Worm (Caenorhabditis elegans) whole organism, L3 larva: ENCODE results near the gene T23B12.6.
A peak's percentile ranks its signal among the peaks of the same experiment; 100 is the strongest.

Experiments used
- R02D3.7 ChIP-seq: fragments of 150-350 bp; optimal IDR thresholded peaks from 2 replicates; lab custom pipeline; 2014; ENCODE audit warnings: missing biosample characterization, missing genetic modification characterization
- aly-2 ChIP-seq: fragments of 150-350 bp; optimal IDR thresholded peaks from 2 replicates; lab custom pipeline; 2014; ENCODE audit warnings: missing biosample characterization, missing genetic modification characterization
- ama-1 ChIP-seq: fragments of 150-350 bp; optimal IDR thresholded peaks from 2 replicates; lab custom pipeline; 2018
- ceh-16 ChIP-seq: sonication (generic microtip); optimal IDR thresholded peaks from 2 replicates; lab custom pipeline; 2017; ENCODE audit warnings: missing biosample characterization, missing genetic modification characterization
- ceh-28 ChIP-seq: fragments of 150-350 bp; optimal IDR thresholded peaks from 2 replicates; lab custom pipeline; 2014; ENCODE audit warnings: missing biosample characterization, missing genetic modification reagents, missing genetic modification characterization
- ceh-9 ChIP-seq: sonication (generic microtip); optimal IDR thresholded peaks from 2 replicates; lab custom pipeline; 2018; ENCODE audit warnings: missing biosample characterization, missing genetic modification characterization
- egl-27 ChIP-seq: sonication (generic microtip); optimal IDR thresholded peaks from 4 replicates; lab custom pipeline; 2017; ENCODE audit warnings: missing biosample characterization, missing genetic modification reagents, missing genetic modification characterization
- elt-1 ChIP-seq: fragments of 150-350 bp; optimal IDR thresholded peaks from 2 replicates; lab custom pipeline; 2014; ENCODE audit warnings: missing biosample characterization, missing genetic modification characterization
- elt-2 ChIP-seq: sonication (generic microtip); optimal IDR thresholded peaks from 2 replicates; lab custom pipeline; 2016; ENCODE audit warnings: missing genetic modification reagents, mild to moderate bottlenecking, missing genetic modification characterization, missing compliant biosample characterization
- elt-3 ChIP-seq, 3 experiments: fragments of 150-350 bp in 1 of 3; sonication (generic microtip) in 2 of 3; optimal IDR thresholded peaks; 2 replicates in 2 of 3; 4 replicates in 1 of 3; lab custom pipeline; 2014 to 2017; ENCODE audit warnings: missing biosample characterization in 3 of 3, missing genetic modification characterization in 3 of 3
- eor-1 ChIP-seq, 2 experiments: fragments of 150-350 bp; optimal IDR thresholded peaks; 2 replicates each; lab custom pipeline; 2014 to 2018; ENCODE audit warnings: missing biosample characterization in 2 of 2, missing genetic modification characterization in 2 of 2
- fkh-10 ChIP-seq: sonication (generic microtip); optimal IDR thresholded peaks from 2 replicates; lab custom pipeline; 2017; ENCODE audit warnings: missing biosample characterization, missing genetic modification reagents, missing genetic modification characterization
- fkh-2 ChIP-seq: fragments of 150-350 bp; optimal IDR thresholded peaks from 2 replicates; lab custom pipeline; 2014; ENCODE audit warnings: missing biosample characterization, missing genetic modification reagents, missing genetic modification characterization
- fos-1 ChIP-seq: fragments of 150-350 bp; optimal IDR thresholded peaks from 2 replicates; lab custom pipeline; 2014; ENCODE audit warnings: missing biosample characterization, missing genetic modification characterization
- hmg-11 ChIP-seq: sonication (generic microtip); optimal IDR thresholded peaks from 2 replicates; lab custom pipeline; 2016; ENCODE audit warnings: missing genetic modification characterization, missing compliant biosample characterization
- jun-1 ChIP-seq: fragments of 150-350 bp; optimal IDR thresholded peaks from 2 replicates; lab custom pipeline; 2014; ENCODE audit warnings: missing biosample characterization, missing genetic modification reagents, missing genetic modification characterization
- lin-15B ChIP-seq: fragments of 150-350 bp; optimal IDR thresholded peaks from 2 replicates; lab custom pipeline; 2014; ENCODE audit warnings: missing biosample characterization, missing genetic modification characterization
- lin-39 ChIP-seq: fragments of 150-350 bp; optimal IDR thresholded peaks from 2 replicates; lab custom pipeline; 2018; ENCODE audit warnings: missing biosample characterization, missing genetic modification reagents, missing genetic modification characterization
- lsy-12 ChIP-seq: sonication (generic microtip); optimal IDR thresholded peaks from 2 replicates; lab custom pipeline; 2016; ENCODE audit warnings: mild to moderate bottlenecking, missing genetic modification characterization, missing compliant biosample characterization
- mdl-1 ChIP-seq: fragments of 150-350 bp; optimal IDR thresholded peaks from 2 replicates; lab custom pipeline; 2014; ENCODE audit warnings: missing biosample characterization, missing genetic modification characterization
- mml-1 ChIP-seq: fragments of 150-350 bp; sonication (generic microtip); optimal IDR thresholded peaks from 3 replicates; lab custom pipeline; 2014; ENCODE audit warnings: missing biosample characterization, missing genetic modification characterization
- nfya-1 ChIP-seq: sonication (generic microtip); optimal IDR thresholded peaks from 2 replicates; lab custom pipeline; 2017; ENCODE audit warnings: missing genetic modification characterization, mild to moderate bottlenecking, missing compliant biosample characterization, antibody characterized with exemption, moderate library complexity; ENCODE audit not compliant: insufficient read depth
- nhr-11 ChIP-seq: fragments of 150-350 bp; optimal IDR thresholded peaks from 2 replicates; lab custom pipeline; 2014; ENCODE audit warnings: missing biosample characterization, missing genetic modification characterization
- nhr-12 ChIP-seq: fragments of 150-350 bp; optimal IDR thresholded peaks from 2 replicates; lab custom pipeline; 2014; ENCODE audit warnings: missing biosample characterization, missing genetic modification characterization
- nhr-23 ChIP-seq: fragments of 150-350 bp; optimal IDR thresholded peaks from 2 replicates; lab custom pipeline; 2014; ENCODE audit warnings: missing biosample characterization, missing genetic modification reagents, missing genetic modification characterization
- nhr-43 ChIP-seq: sonication (generic microtip); optimal IDR thresholded peaks from 2 replicates; lab custom pipeline; 2016; ENCODE audit warnings: mild to moderate bottlenecking, missing genetic modification characterization, missing compliant biosample characterization; ENCODE audit not compliant: poor library complexity, severe bottlenecking
- nhr-67 ChIP-seq: fragments of 150-350 bp; optimal IDR thresholded peaks from 2 replicates; lab custom pipeline; 2014; ENCODE audit warnings: missing biosample characterization, missing genetic modification characterization
- nhr-76 ChIP-seq: fragments of 150-350 bp; sonication (generic microtip); optimal IDR thresholded peaks from 5 replicates; lab custom pipeline; 2014; ENCODE audit warnings: missing biosample characterization, missing genetic modification characterization
- nhr-77 ChIP-seq: fragments of 150-350 bp; optimal IDR thresholded peaks from 2 replicates; lab custom pipeline; 2014; ENCODE audit warnings: missing biosample characterization, missing genetic modification characterization
- pqm-1 ChIP-seq: fragments of 150-350 bp; optimal IDR thresholded peaks from 2 replicates; lab custom pipeline; 2017; ENCODE audit warnings: missing biosample characterization, missing genetic modification characterization, inconsistent platforms
- sea-2 ChIP-seq: fragments of 150-350 bp; sonication (generic microtip); optimal IDR thresholded peaks from 4 replicates; lab custom pipeline; 2014; ENCODE audit warnings: missing biosample characterization, missing genetic modification reagents, missing genetic modification characterization
- skn-1 ChIP-seq: fragments of 150-350 bp; optimal IDR thresholded peaks from 2 replicates; lab custom pipeline; 2014; ENCODE audit warnings: missing biosample characterization, missing genetic modification characterization
- snpc-4 ChIP-seq: fragments of 150-350 bp; optimal IDR thresholded peaks from 2 replicates; lab custom pipeline; 2014; ENCODE audit warnings: missing biosample characterization, missing genetic modification characterization
- unc-62 ChIP-seq: fragments of 150-350 bp; sonication (generic microtip); optimal IDR thresholded peaks from 4 replicates; lab custom pipeline; 2014; ENCODE audit warnings: missing biosample characterization, missing genetic modification reagents, missing genetic modification characterization
- zag-1 ChIP-seq: fragments of 150-350 bp; optimal IDR thresholded peaks from 2 replicates; lab custom pipeline; 2014; ENCODE audit warnings: missing biosample characterization, missing genetic modification characterization
- ztf-11 ChIP-seq: fragments of 150-350 bp; optimal IDR thresholded peaks from 2 replicates; lab custom pipeline; 2014; ENCODE audit warnings: missing biosample characterization, missing genetic modification characterization
- ztf-4 ChIP-seq: fragments of 150-350 bp; optimal IDR thresholded peaks from 2 replicates; lab custom pipeline; 2014; ENCODE audit warnings: missing biosample characterization, missing genetic modification characterization

Gene T23B12.6

ce11 chrV:8500348-8500747 is 40.1 kb upstream of the T23B12.6 start (continued):
- peak; percentile 20 for TF ChIP-seq ztf-11 (tag; lab: Kevin White, UChicago)
- TF ChIP-seq, all 47 proteins: peak for 36

ce11 chrV:8499407-8499806 is 39.2 kb upstream of the T23B12.6 start:
- TF ChIP-seq nfya-1: no peak
- TF ChIP-seq ztf-11 (tag; lab: Kevin White, UChicago): no peak
- no peak for TF ChIP-seq mdl-1
- no peak for TF ChIP-seq ceh-28 (tag; lab: Kevin White, UChicago)
- TF ChIP-seq nhr-11: no peak
- no peak for TF ChIP-seq snpc-4 (tag; lab: Kevin White, UChicago)
- no peak for TF ChIP-seq fkh-10
- no peak for TF ChIP-seq unc-62
- TF ChIP-seq nhr-67: no peak
- TF ChIP-seq ceh-9 (tag; lab: Kevin White, UChicago): no peak
- no peak for TF ChIP-seq lin-15B (tag; lab: Kevin White, UChicago)
- TF ChIP-seq elt-2 (tag; lab: Kevin White, UChicago): no peak
- TF ChIP-seq fos-1 (tag; lab: Kevin White, UChicago): no peak
- TF ChIP-seq sea-2 (GFP tag; lab: Kevin White, UChicago): no peak
- TF ChIP-seq hmg-11 (tag; lab: Kevin White, UChicago): no peak
- TF ChIP-seq pqm-1: no peak

- TF ChIP-seq ceh-16 (tag; lab: Kevin White, UChicago) (no peak), skn-1 (no peak), fkh-2 (tag; lab: Kevin White, UChicago) (no peak), elt-1 (tag; lab: Kevin White, UChicago) (no peak), snpc-4 (tag; lab: Kevin White, UChicago) (peak; percentile 4), sea-2 (GFP tag; lab: Kevin White, UChicago) (no peak), egl-27 (tag; lab: Kevin White, UChicago) (no peak), jun-1 (tag; lab: Kevin White, UChicago) (no peak), lin-39 (tag; lab: Kevin White, UChicago) (no peak), nhr-23 (tag; lab: Kevin White, UChicago) (no peak), aly-2 (no peak), lsy-12 (no peak), pqm-1 (no peak), eor-1 (tag; optimal IDR thresholded peaks at IDR 0.05; lab: Kevin White, UChicago) (no peak), R02D3.7 (no peak), nhr-12 (tag; lab: Kevin White, UChicago) (no peak), elt-2 (tag; lab: Kevin White, UChicago) (peak; percentile 22)
These were observed 35.7 kb upstream of the T23B12.6 start for ce11 chrV:8495965-8496364.

- TF ChIP-seq sea-2 (GFP tag; lab: Kevin White, UChicago) (no peak), nhr-43 (tag; lab: Kevin White, UChicago) (no peak), R02D3.7 (no peak), nhr-76 (tag; lab: Kevin White, UChicago) (no peak), ceh-28 (tag; lab: Kevin White, UChicago) (no peak), nhr-12 (tag; lab: Kevin White, UChicago) (no peak), ztf-11 (tag; lab: Kevin White, UChicago) (no peak)
These were observed 34.9 kb upstream of the T23B12.6 start for ce11 chrV:8495106-8495505.

ce11 chrV:8494260-8494939 is 34.2 kb upstream of the T23B12.6 start, which contains the start of gene pxn-1:
Gene pxn-1, plus strand, starts transcription at chrV:8494889.
- TF ChIP-seq nhr-11 (no peak), elt-2 (tag; lab: Kevin White, UChicago) (no peak), nhr-77 (tag; lab: Kevin White, UChicago) (no peak), ama-1 (lab: Kevin White, UChicago) (no peak), ztf-4 (tag; lab: Kevin White, UChicago) (no peak), jun-1 (tag; lab: Kevin White, UChicago) (no peak), unc-62 (peak; percentile 55), pqm-1 (no peak), mdl-1 (no peak), ztf-11 (tag; lab: Kevin White, UChicago) (no peak), zag-1 (tag; lab: Kevin White, UChicago) (no peak), nhr-23 (tag; lab: Kevin White, UChicago) (no peak), elt-3 (tag; optimal IDR thresholded peaks at IDR 0.05; lab: Kevin White, UChicago) (no peak), lin-15B (tag; lab: Kevin White, UChicago) (no peak), sea-2 (GFP tag; lab: Kevin White, UChicago) (no peak), R02D3.7 (no peak), nfya-1 (no peak), lsy-12 (no peak), ceh-16 (tag; lab: Kevin White, UChicago) (no peak), mml-1 (tag; lab: Kevin White, UChicago) (no peak), nhr-12 (tag; lab: Kevin White, UChicago) (no peak), snpc-4 (tag; lab: Kevin White, UChicago) (no peak), ceh-9 (tag; lab: Kevin White, UChicago) (no peak), elt-1 (tag; lab: Kevin White, UChicago) (peak; percentile 76), lin-39 (tag; lab: Kevin White, UChicago) (peak; percentile 78), egl-27 (tag; lab: Kevin White, UChicago) (no peak)
- TF ChIP-seq, all 47 proteins: peak for 3
